Fruit fly (Drosophila melanogaster) whole organism, prepupa: Measurements from ENCODE around the gene Rpt3R.

Experiments used
- CG10631 ChIP-seq: fragments of 200-800 bp; sonication (Bioruptor generic); optimal IDR thresholded peaks from 2 replicates; lab custom pipeline; 2016; ENCODE audit warnings: missing biosample characterization, missing genetic modification characterization
- CG15336 ChIP-seq: fragments of 200-800 bp; sonication (Bioruptor generic); IDR thresholded peaks from 2 replicates; pipeline ENCODE4 v1.3.6; 2022; ENCODE audit warnings: missing biosample characterization, missing genetic modification characterization
- CG1621 ChIP-seq: fragments of 200-800 bp; sonication (Bioruptor generic); optimal IDR thresholded peaks from 3 replicates; lab custom pipeline; 2018; ENCODE audit warnings: missing biosample characterization, mild to moderate bottlenecking, missing genetic modification characterization
- CG16779 ChIP-seq: fragments of 200-800 bp; sonication (Bioruptor generic); optimal IDR thresholded peaks from 3 replicates; lab custom pipeline; 2017; ENCODE audit warnings: missing biosample characterization, mild to moderate bottlenecking, missing genetic modification characterization
- CG3032 ChIP-seq: fragments of 200-800 bp; optimal IDR thresholded peaks from 2 replicates; lab custom pipeline; 2019; ENCODE audit warnings: missing biosample characterization, mild to moderate bottlenecking, missing genetic modification characterization, moderate library complexity
- CG32006 ChIP-seq: fragments of 200-800 bp; sonication (Bioruptor generic); optimal IDR thresholded peaks from 3 replicates; lab custom pipeline; 2017; ENCODE audit warnings: missing biosample characterization, mild to moderate bottlenecking, missing genetic modification characterization
- CG34406 ChIP-seq: fragments of 200-800 bp; sonication (Bioruptor generic); optimal IDR thresholded peaks from 3 replicates; lab custom pipeline; 2016; ENCODE audit warnings: missing biosample characterization, missing genetic modification characterization
- CG3919 ChIP-seq: fragments of 200-800 bp; sonication (Bioruptor generic); optimal IDR thresholded peaks from 3 replicates; lab custom pipeline; 2016; ENCODE audit warnings: missing biosample characterization, missing genetic modification characterization
- CG4318 ChIP-seq: fragments of 200-800 bp; sonication (Bioruptor generic); optimal IDR thresholded peaks from 3 replicates; lab custom pipeline; 2017; ENCODE audit warnings: missing biosample characterization, mild to moderate bottlenecking, missing genetic modification characterization
- CG6163 ChIP-seq: fragments of 200-800 bp; sonication (Bioruptor generic); IDR thresholded peaks from 3 replicates; pipeline ENCODE4 v1.3.6; 2022; ENCODE audit warnings: missing biosample characterization, missing genetic modification characterization
- CG6276 ChIP-seq: fragments of 200-800 bp; sonication (Bioruptor generic); optimal IDR thresholded peaks from 2 replicates; lab custom pipeline; 2017; ENCODE audit warnings: missing biosample characterization, mild to moderate bottlenecking, missing genetic modification characterization
- CG6792 ChIP-seq: fragments of 200-800 bp; sonication (Bioruptor generic); optimal IDR thresholded peaks from 3 replicates; lab custom pipeline; 2016; ENCODE audit warnings: missing biosample characterization, missing genetic modification characterization
- CG6854 ChIP-seq: fragments of 200-800 bp; sonication (Bioruptor generic); optimal IDR thresholded peaks from 2 replicates; lab custom pipeline; 2017; ENCODE audit warnings: missing biosample characterization, mild to moderate bottlenecking, missing genetic modification characterization
- CG8119 ChIP-seq: fragments of 200-800 bp; sonication (Bioruptor generic); IDR thresholded peaks from 3 replicates; pipeline ENCODE4 v1.3.6; 2022; ENCODE audit warnings: missing biosample characterization, missing genetic modification characterization
- CG8632 ChIP-seq: fragments of 200-800 bp; sonication (Bioruptor generic); optimal IDR thresholded peaks from 3 replicates; lab custom pipeline; 2016; ENCODE audit warnings: missing biosample characterization, missing genetic modification characterization
- Eip75B ChIP-seq: fragments of 200-800 bp; sonication (Bioruptor generic); optimal IDR thresholded peaks from 3 replicates; lab custom pipeline; 2016; ENCODE audit warnings: missing biosample characterization, missing genetic modification characterization
- Eip78C ChIP-seq: fragments of 200-800 bp; sonication (Bioruptor generic); peaks from one replicate; lab custom pipeline; 2016; ENCODE audit warnings: missing biosample characterization, missing genetic modification characterization
- Eip93F ChIP-seq: fragments of 200-800 bp; sonication (Bioruptor generic); optimal IDR thresholded peaks from 2 replicates; lab custom pipeline; 2016; ENCODE audit warnings: missing biosample characterization, mild to moderate bottlenecking, missing genetic modification characterization
- Ets96B ChIP-seq: fragments of 200-800 bp; optimal IDR thresholded peaks from 2 replicates; lab custom pipeline; 2019; ENCODE audit warnings: missing biosample characterization, mild to moderate bottlenecking, missing genetic modification characterization, moderate library complexity
- Hr39 ChIP-seq: fragments of 200-800 bp; sonication (Bioruptor generic); optimal IDR thresholded peaks from 2 replicates; lab custom pipeline; 2016; ENCODE audit warnings: missing biosample characterization, missing genetic modification characterization
- Hr4 ChIP-seq: fragments of 200-800 bp; sonication (Bioruptor generic); optimal IDR thresholded peaks from 3 replicates; lab custom pipeline; 2016; ENCODE audit warnings: missing biosample characterization, missing genetic modification characterization
- OdsH ChIP-seq: fragments of 200-800 bp; sonication (Bioruptor generic); optimal IDR thresholded peaks from 3 replicates; lab custom pipeline; 2016; ENCODE audit warnings: missing biosample characterization, missing genetic modification characterization
- Smox ChIP-seq: fragments of 200-800 bp; sonication (Bioruptor generic); optimal IDR thresholded peaks from 3 replicates; lab custom pipeline; 2016; ENCODE audit warnings: missing biosample characterization, missing genetic modification characterization
- Sox102F ChIP-seq: fragments of 200-800 bp; sonication (Bioruptor generic); optimal IDR thresholded peaks from 2 replicates; lab custom pipeline; 2016; ENCODE audit warnings: missing biosample characterization, mild to moderate bottlenecking, missing genetic modification characterization
- achi ChIP-seq: fragments of 200-800 bp; sonication (Bioruptor generic); optimal IDR thresholded peaks from 3 replicates; lab custom pipeline; 2016; ENCODE audit warnings: missing biosample characterization, missing genetic modification characterization
- acj6 ChIP-seq: fragments of 200-800 bp; sonication (Bioruptor generic); optimal IDR thresholded peaks from 3 replicates; lab custom pipeline; 2016; ENCODE audit warnings: missing biosample characterization, missing genetic modification characterization
- cyc ChIP-seq: fragments of 200-800 bp; sonication (Bioruptor generic); optimal IDR thresholded peaks from 3 replicates; lab custom pipeline; 2016; ENCODE audit warnings: missing biosample characterization, missing genetic modification characterization
- dac ChIP-seq: fragments of 200-800 bp; sonication (Bioruptor generic); optimal IDR thresholded peaks from 2 replicates; lab custom pipeline; 2017; ENCODE audit warnings: missing biosample characterization, mild to moderate bottlenecking, missing genetic modification characterization
- dsx ChIP-seq: fragments of 200-800 bp; optimal IDR thresholded peaks from 3 replicates; lab custom pipeline; 2019; ENCODE audit warnings: missing biosample characterization, mild to moderate bottlenecking, missing genetic modification characterization, moderate library complexity; ENCODE audit not compliant: poor library complexity, severe bottlenecking
- eg ChIP-seq: fragments of 200-800 bp; sonication (Bioruptor generic); IDR thresholded peaks from 3 replicates; pipeline ENCODE4 v1.3.6; 2022; ENCODE audit warnings: missing biosample characterization, missing genetic modification characterization
- esn ChIP-seq: fragments of 200-800 bp; sonication (Bioruptor generic); optimal IDR thresholded peaks from 2 replicates; lab custom pipeline; 2016; ENCODE audit warnings: missing biosample characterization, mild to moderate bottlenecking, missing genetic modification characterization, moderate library complexity
- fd59A ChIP-seq: fragments of 200-800 bp; sonication (Bioruptor generic); optimal IDR thresholded peaks from 2 replicates; lab custom pipeline; 2017; ENCODE audit warnings: missing biosample characterization, mild to moderate bottlenecking, missing genetic modification characterization, missing genetic modification reagents
- lz ChIP-seq: fragments of 200-800 bp; sonication (Bioruptor generic); optimal IDR thresholded peaks from 3 replicates; lab custom pipeline; 2016; ENCODE audit warnings: missing biosample characterization, missing genetic modification characterization
- pdm3 ChIP-seq: fragments of 200-800 bp; sonication (Bioruptor generic); optimal IDR thresholded peaks from 3 replicates; lab custom pipeline; 2016; ENCODE audit warnings: missing biosample characterization, missing genetic modification characterization
- salr ChIP-seq, 2 experiments: fragments of 200-800 bp; sonication (Bioruptor generic); optimal IDR thresholded peaks; 3 replicates each; lab custom pipeline; 2016 to 2018; ENCODE audit warnings: missing biosample characterization in 2 of 2, missing genetic modification characterization in 2 of 2, mild to moderate bottlenecking in 1 of 2
- ss ChIP-seq, 2 experiments: fragments of 200-800 bp; sonication (Bioruptor generic); optimal IDR thresholded peaks; 2 replicates in 1 of 2; 3 replicates in 1 of 2; lab custom pipeline; 2017 to 2018; ENCODE audit warnings: mild to moderate bottlenecking in 2 of 2, missing biosample characterization in 2 of 2, missing genetic modification characterization in 2 of 2, moderate library complexity in 1 of 2
- svp ChIP-seq: fragments of 200-800 bp; sonication (Bioruptor generic); peaks from one replicate; lab custom pipeline; 2016; ENCODE audit warnings: missing biosample characterization, missing genetic modification characterization
- vri ChIP-seq: fragments of 200-800 bp; sonication (Bioruptor generic); optimal IDR thresholded peaks from 3 replicates; lab custom pipeline; 2016; ENCODE audit warnings: missing biosample characterization, mild to moderate bottlenecking, missing genetic modification characterization

Rpt3R gene

dm6 chr3R:9784341-9785062 is 28.2 kb upstream of the Rpt3R start, which contains the start of the genes MtnA and CG8500:
Gene MtnA (minus strand): TSS chr3R:9784370.
Gene CG8500 (plus strand): TSS chr3R:9784653.
- TF ChIP-seq svp (GFP tag; lab: Kevin White, UChicago) (peak; percentile 70), ss (GFP tag; optimal IDR thresholded peaks at IDR 0.05; lab: Kevin White, UChicago) (peak in 1 of 2 experiments; percentile 18), esn (GFP tag; lab: Kevin White, UChicago) (no peak), CG15336 (GFP tag; lab: Robert Waterston, UW) (0 out of 2 replicates have a peak, but pooled peaks have one; percentile 16)

dm6 chr3R:9783240-9783917 is 27.1 kb upstream of the Rpt3R start:
- TF ChIP-seq CG8119 (GFP tag; lab: Robert Waterston, UW), result no peak; the same call in 2 of the 3 replicates
- no peak for TF ChIP-seq CG3919 (GFP tag; lab: Kevin White, UChicago)
- TF ChIP-seq CG16779 (tag; lab: Kevin White, UChicago), result no peak
- peak; percentile 78 for TF ChIP-seq svp (GFP tag; lab: Kevin White, UChicago)
- peak; percentile 23 for TF ChIP-seq vri
- TF ChIP-seq Eip75B, result no peak
- TF ChIP-seq Smox (GFP tag; lab: Kevin White, UChicago), result no peak
- peak; percentile 32 for TF ChIP-seq CG10631
- TF ChIP-seq CG6792 (GFP tag; lab: Kevin White, UChicago), result no peak
- TF ChIP-seq Hr39 (GFP tag; lab: Kevin White, UChicago), result no peak
- peak; percentile 36; the same call in 1 of the 3 replicates for TF ChIP-seq eg (GFP tag; lab: Robert Waterston, UW)
- TF ChIP-seq esn (GFP tag; lab: Kevin White, UChicago), result peak; percentile 7
- TF ChIP-seq achi (GFP tag; lab: Kevin White, UChicago), result no peak
- TF ChIP-seq CG6276 (GFP tag; lab: Kevin White, UChicago), result no peak
- no peak for TF ChIP-seq CG6163
- peak; percentile 41 for TF ChIP-seq CG32006 (GFP tag; lab: Kevin White, UChicago)
- no peak for TF ChIP-seq CG6854 (GFP tag; lab: Kevin White, UChicago)
- TF ChIP-seq Eip93F (GFP tag; lab: Kevin White, UChicago), result no peak
- no peak for TF ChIP-seq OdsH (GFP tag; lab: Kevin White, UChicago)
- TF ChIP-seq dsx (GFP tag; lab: Kevin White, UChicago), result no peak
- TF ChIP-seq CG8632 (GFP tag; lab: Kevin White, UChicago), result no peak
- TF ChIP-seq dac (GFP tag; lab: Kevin White, UChicago), result no peak
- TF ChIP-seq lz (GFP tag; lab: Kevin White, UChicago), result no peak
- TF ChIP-seq Hr4, result peak; percentile 0
- no peak for TF ChIP-seq pdm3 (GFP tag; lab: Kevin White, UChicago)
- no peak for TF ChIP-seq CG4318
- peak; percentile 55 for TF ChIP-seq Eip78C (GFP tag; lab: Kevin White, UChicago)
- TF ChIP-seq cyc (GFP tag; lab: Kevin White, UChicago), result no peak
- TF ChIP-seq Ets96B (tag; lab: Kevin White, UChicago), result peak; percentile 9
- TF ChIP-seq Sox102F (GFP tag; lab: Kevin White, UChicago), result no peak
- TF ChIP-seq CG1621 (tag; lab: Kevin White, UChicago), result no peak
- no peak for TF ChIP-seq CG3032 (tag; lab: Kevin White, UChicago)
- no peak for TF ChIP-seq fd59A
- TF ChIP-seq salr (GFP tag; optimal IDR thresholded peaks at IDR 0.05; lab: Kevin White, UChicago), result no peak
- peak; percentile 5 for TF ChIP-seq acj6
- TF ChIP-seq CG34406, result no peak
- TF ChIP-seq CG15336 (GFP tag; lab: Robert Waterston, UW), result peak; percentile 42
